Worm (Caenorhabditis elegans) whole organism, L4 larva: ENCODE results near the gene C54D10.13.

Experiments
- F10B5.3 ChIP-seq: sonication (generic microtip); optimal IDR thresholded peaks from 2 replicates; lab custom pipeline; 2016; ENCODE audit warnings: mild to moderate bottlenecking, missing genetic modification characterization, missing compliant biosample characterization
- F49E8.2 ChIP-seq: sonication (generic microtip); optimal IDR thresholded peaks from 2 replicates; lab custom pipeline; 2016; ENCODE audit warnings: missing compliant biosample characterization, mild to moderate bottlenecking, missing genetic modification characterization, borderline replicate concordance
- R02D3.7 ChIP-seq: fragments of 150-350 bp; sonication (generic microtip); optimal IDR thresholded peaks from 3 replicates; lab custom pipeline; 2014; ENCODE audit warnings: missing biosample characterization, missing genetic modification characterization
- T20F7.1 ChIP-seq: fragments of 200-800 bp; sonication (Bioruptor generic); optimal IDR thresholded peaks from 2 replicates; lab custom pipeline; 2018; ENCODE audit warnings: mild to moderate bottlenecking, missing genetic modification characterization, missing compliant biosample characterization
- T26A8.4 ChIP-seq: fragments of 200-800 bp; sonication (Bioruptor generic); IDR thresholded peaks from 2 replicates; pipeline ENCODE4 v1.3.6; 2022; ENCODE audit warnings: missing genetic modification characterization, missing compliant biosample characterization
- Y105C5A.15 ChIP-seq: fragments of 200-800 bp; sonication (Bioruptor generic); IDR thresholded peaks from 2 replicates; pipeline ENCODE4 v1.3.6; 2022; ENCODE audit warnings: missing genetic modification characterization, missing compliant biosample characterization
- Y5F2A.4 ChIP-seq: fragments of 200-800 bp; sonication (Bioruptor generic); optimal IDR thresholded peaks from 2 replicates; lab custom pipeline; 2018; ENCODE audit warnings: mild to moderate bottlenecking, missing genetic modification characterization, missing compliant biosample characterization
- Y75B8A.6 ChIP-seq: fragments of 200-800 bp; sonication (Bioruptor generic); IDR thresholded peaks from 2 replicates; pipeline ENCODE4 v1.3.6; 2022; ENCODE audit warnings: missing genetic modification reagents, missing genetic modification characterization, missing compliant biosample characterization
- ZK337.2 ChIP-seq: fragments of 200-800 bp; sonication (Bioruptor generic); IDR thresholded peaks from 2 replicates; pipeline ENCODE4 v1.3.6; 2022; ENCODE audit warnings: missing genetic modification reagents, missing genetic modification characterization, missing compliant biosample characterization
- aha-1 ChIP-seq: fragments of 150-350 bp; peaks from one replicate; lab custom pipeline; 2014; ENCODE audit warnings: missing biosample characterization, missing genetic modification characterization
- aly-2 ChIP-seq: sonication (generic microtip); optimal IDR thresholded peaks from 2 replicates; lab custom pipeline; 2018; ENCODE audit warnings: missing biosample characterization, missing genetic modification characterization
- ama-1 ChIP-seq: fragments of 150-350 bp; optimal IDR thresholded peaks from 2 replicates; lab custom pipeline; 2014; ENCODE audit warnings: inconsistent platforms, mixed read lengths
- attf-4 ChIP-seq: sonication (generic microtip); optimal IDR thresholded peaks from 3 replicates; lab custom pipeline; 2017; ENCODE audit warnings: missing biosample characterization, missing genetic modification characterization
- ceh-32 ChIP-seq: sonication (generic microtip); optimal IDR thresholded peaks from 2 replicates; lab custom pipeline; 2016; ENCODE audit warnings: mild to moderate bottlenecking, missing genetic modification characterization, missing compliant biosample characterization; ENCODE audit not compliant: poor library complexity
- ces-1 ChIP-seq: fragments of 150-350 bp; sonication (generic microtip); optimal IDR thresholded peaks from 4 replicates; lab custom pipeline; 2014; ENCODE audit warnings: missing biosample characterization, missing genetic modification reagents, missing genetic modification characterization
- ctbp-1 ChIP-seq: fragments of 200-800 bp; sonication (Bioruptor generic); IDR thresholded peaks from 2 replicates; pipeline ENCODE4 v1.3.6; 2022; ENCODE audit warnings: missing genetic modification reagents, missing genetic modification characterization, missing compliant biosample characterization
- duxl-1 ChIP-seq: sonication (generic microtip); optimal IDR thresholded peaks from 2 replicates; lab custom pipeline; 2016; ENCODE audit warnings: mild to moderate bottlenecking, missing genetic modification characterization, moderate library complexity, missing compliant biosample characterization; ENCODE audit not compliant: poor library complexity
- dve-1 ChIP-seq: sonication (generic microtip); optimal IDR thresholded peaks from 2 replicates; lab custom pipeline; 2017; ENCODE audit warnings: antibody characterized with exemption, mild to moderate bottlenecking, missing genetic modification characterization, missing compliant biosample characterization; ENCODE audit not compliant: insufficient read depth
- lin-1 ChIP-seq: fragments of 200-800 bp; sonication (Bioruptor generic); IDR thresholded peaks from 2 replicates; pipeline ENCODE4 v1.3.6; 2022; ENCODE audit warnings: missing genetic modification reagents, missing genetic modification characterization, missing compliant biosample characterization
- lin-13 ChIP-seq: fragments of 150-350 bp; optimal IDR thresholded peaks from 2 replicates; lab custom pipeline; 2014; ENCODE audit warnings: missing biosample characterization, missing genetic modification reagents, missing genetic modification characterization
- madf-5 ChIP-seq, 2 experiments: fragments of 200-800 bp; sonication (Bioruptor generic); IDR thresholded peaks; 2 replicates each; pipeline ENCODE4 v1.3.6; 2022; ENCODE audit warnings: missing compliant biosample characterization in 2 of 2, missing genetic modification characterization in 2 of 2
- mdl-1 ChIP-seq, 2 experiments: fragments of 150-350 bp in 1 of 2; sonication (generic microtip) in 1 of 2; optimal IDR thresholded peaks; 2 replicates each; lab custom pipeline; 2014 to 2017; ENCODE audit warnings: missing biosample characterization in 2 of 2, missing genetic modification characterization in 2 of 2
- mep-1 ChIP-seq: fragments of 150-350 bp; sonication (generic microtip); optimal IDR thresholded peaks from 3 replicates; lab custom pipeline; 2014; ENCODE audit warnings: missing biosample characterization, missing genetic modification characterization
- nhr-111 ChIP-seq: fragments of 200-800 bp; sonication (Bioruptor generic); optimal IDR thresholded peaks from 2 replicates; lab custom pipeline; 2018; ENCODE audit warnings: mild to moderate bottlenecking, missing genetic modification characterization, missing compliant biosample characterization
- nhr-28 ChIP-seq: fragments of 150-350 bp; optimal IDR thresholded peaks from 2 replicates; lab custom pipeline; 2014; ENCODE audit warnings: missing biosample characterization, missing genetic modification characterization
- nhr-41 ChIP-seq: fragments of 200-800 bp; sonication (Bioruptor generic); IDR thresholded peaks from 2 replicates; pipeline ENCODE4 v1.3.6; 2022; ENCODE audit warnings: missing genetic modification reagents, missing genetic modification characterization, missing compliant biosample characterization
- nhr-6 ChIP-seq: fragments of 150-350 bp; optimal IDR thresholded peaks from 2 replicates; lab custom pipeline; 2014; ENCODE audit warnings: missing biosample characterization, missing genetic modification characterization
- nhr-77 ChIP-seq: fragments of 150-350 bp; optimal IDR thresholded peaks from 2 replicates; lab custom pipeline; 2014; ENCODE audit warnings: missing biosample characterization, missing genetic modification characterization
- php-3 ChIP-seq: fragments of 200-800 bp; sonication (Bioruptor generic); IDR thresholded peaks from 2 replicates; pipeline ENCODE4 v1.3.6; 2022; ENCODE audit warnings: missing genetic modification reagents, missing genetic modification characterization, missing compliant biosample characterization
- rbr-2 ChIP-seq: sonication (generic microtip); optimal IDR thresholded peaks from 2 replicates; lab custom pipeline; 2016; ENCODE audit warnings: missing genotype, missing genetic modification characterization, missing compliant biosample characterization
- set-16 ChIP-seq: fragments of 200-800 bp; sonication (Bioruptor generic); IDR thresholded peaks from 2 replicates; pipeline ENCODE4 v1.3.6; 2022; ENCODE audit warnings: missing genetic modification reagents, missing genetic modification characterization, missing compliant biosample characterization
- snpc-4 ChIP-seq: fragments of 150-350 bp; optimal IDR thresholded peaks from 2 replicates; lab custom pipeline; 2014; ENCODE audit warnings: missing biosample characterization, missing genetic modification characterization
- tra-1 ChIP-seq: fragments of 200-800 bp; sonication (Bioruptor generic); IDR thresholded peaks from 2 replicates; pipeline ENCODE4 v1.3.6; 2022; ENCODE audit warnings: missing genetic modification reagents, missing genetic modification characterization, missing compliant biosample characterization
- unc-130 ChIP-seq: sonication (generic microtip); optimal IDR thresholded peaks from 2 replicates; lab custom pipeline; 2016; ENCODE audit warnings: missing genetic modification reagents, missing genetic modification characterization, missing compliant biosample characterization
- unc-62 ChIP-seq, 3 experiments: fragments of 150-350 bp in 1 of 3; sonication (generic microtip); optimal IDR thresholded peaks in 2 of 3; peaks in 1 of 3; 1 replicate in 1 of 3; 2 replicates in 2 of 3; lab custom pipeline; 2014 to 2017; ENCODE audit warnings: missing biosample characterization in 3 of 3, missing genetic modification characterization in 3 of 3, missing genetic modification reagents in 3 of 3, missing genotype in 1 of 3
- zag-1 ChIP-seq: fragments of 150-350 bp; optimal IDR thresholded peaks from 2 replicates; lab custom pipeline; 2014; ENCODE audit warnings: missing biosample characterization, missing genetic modification characterization
- zfp-3 ChIP-seq: fragments of 200-800 bp; sonication (Bioruptor generic); conservative IDR thresholded peaks from 2 replicates; pipeline ENCODE4 v1.3.6; 2022; ENCODE audit warnings: missing genetic modification reagents, missing genetic modification characterization, missing compliant biosample characterization

C54D10.13 gene

ce11 chrV:12433717-12434116 is 1.6 kb upstream of the C54D10.13 start, which contains the start of gene srh-25 (continued):
- TF ChIP-seq ama-1 (lab: Kevin White, UChicago) (no peak), rbr-2 (tag; lab: Kevin White, UChicago) (no peak), attf-4 (tag; lab: Kevin White, UChicago) (no peak), aly-2 (tag; lab: Kevin White, UChicago) (no peak)

ce11 chrV:12433105-12433504 is 1.0 kb upstream of the C54D10.13 start:
- TF ChIP-seq unc-62 (GFP tag; optimal IDR thresholded peaks at IDR 0.05 in 1 of 2; lab: Kevin White, UChicago) (peak in 1 of 2 experiments; percentile 94), unc-62 (tag; optimal IDR thresholded peaks at IDR 0.05; lab: Kevin White, UChicago) (no peak), ceh-32 (tag; lab: Kevin White, UChicago) (no peak), aly-2 (tag; lab: Kevin White, UChicago) (no peak)

DNA sequence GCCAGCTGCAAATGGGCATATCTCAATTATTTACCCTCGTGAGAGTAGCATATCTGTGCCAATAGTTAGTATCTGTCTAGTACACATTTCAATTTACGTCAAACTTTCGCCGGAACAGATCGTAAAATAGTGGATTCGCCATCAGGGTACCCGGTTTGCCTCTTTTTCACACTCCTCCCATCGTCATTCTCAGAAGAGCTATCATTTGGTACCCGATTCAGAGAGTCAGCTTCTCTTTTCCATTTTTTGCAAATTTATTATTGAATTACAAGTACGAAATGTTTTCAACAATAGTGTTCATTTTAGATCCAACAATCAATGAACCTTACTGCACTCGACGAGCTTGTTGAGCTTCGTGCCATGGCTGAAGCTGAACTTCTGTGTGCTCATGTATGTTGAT is 3.0 kb downstream of the C54D10.13 start, which contains the start of gene C54D10.5:
Gene C54D10.5 (plus strand): TSS at position 301 of the 400 bp plus-strand sequence.
- TF ChIP-seq F10B5.3 (tag; lab: Kevin White, UChicago) (no peak), T20F7.1 (GFP tag; lab: Kevin White, UChicago) (no peak), ctbp-1 (no peak), nhr-111 (GFP tag; lab: Kevin White, UChicago) (no peak), ces-1 (no peak), Y105C5A.15 (GFP tag; lab: Robert Waterston, UW) (no peak), ceh-32 (tag; lab: Kevin White, UChicago) (no peak), dve-1 (tag; lab: Kevin White, UChicago) (no peak), tra-1 (GFP tag; lab: Robert Waterston, UW) (no peak), madf-5 (GFP tag; IDR thresholded peaks at IDR 0.05; lab: Robert Waterston, UW) (no peak), Y75B8A.6 (no peak), zfp-3 (GFP tag; lab: Robert Waterston, UW) (no peak), php-3 (GFP tag; lab: Robert Waterston, UW) (no peak), nhr-77 (tag; lab: Kevin White, UChicago) (no peak), mdl-1 (tag; optimal IDR thresholded peaks at IDR 0.05; lab: Kevin White, UChicago) (no peak), F49E8.2 (tag; lab: Kevin White, UChicago) (no peak)

- no peak for TF ChIP-seq mep-1 (tag; lab: Kevin White, UChicago)
- no peak for TF ChIP-seq lin-13 (GFP tag; lab: Kevin White, UChicago)
- no peak for TF ChIP-seq snpc-4 (tag; lab: Kevin White, UChicago)
- no peak for TF ChIP-seq lin-1 (GFP tag; lab: Robert Waterston, UW)
- no peak for TF ChIP-seq unc-130 (GFP tag; lab: Kevin White, UChicago)
- TF ChIP-seq nhr-41 (GFP tag; lab: Robert Waterston, UW), result no peak
These were observed 4.3 kb downstream of the C54D10.13 start for ce11 chrV:12427826-12428225.

- TF ChIP-seq set-16 (no peak), aha-1 (peak; percentile 61)
- TF ChIP-seq, all 104 proteins: peak for 1
These were observed 10.7 kb downstream of the C54D10.13 start for ce11 chrV:12421360-12421759.

DNA sequence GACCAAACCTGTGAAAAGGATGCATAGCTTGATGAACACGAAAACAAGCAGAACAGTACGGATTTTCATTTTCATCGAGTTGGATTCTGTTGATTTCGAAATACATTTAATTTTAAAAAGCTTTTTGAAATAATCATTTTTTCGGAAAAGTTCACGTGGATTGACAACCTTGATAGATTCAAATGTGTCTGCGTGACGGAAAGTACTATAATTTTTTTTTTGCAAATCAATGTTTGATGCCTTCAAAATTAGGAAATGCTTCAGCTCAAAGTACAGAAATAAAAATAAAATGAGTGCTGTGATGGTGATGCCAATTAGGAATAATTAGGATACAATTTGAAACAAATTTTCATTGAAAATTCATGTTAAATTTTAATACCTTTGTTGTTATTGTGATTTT is 11.2 kb downstream of the C54D10.13 start, which contains the start of gene C54D10.4:
Gene C54D10.4 (minus strand): TSS at position 101 of the 400 bp plus-strand sequence.
- TF ChIP-seq duxl-1 (tag; lab: Kevin White, UChicago) (no peak), T26A8.4 (GFP tag; lab: Robert Waterston, UW) (no peak), zag-1 (tag; lab: Kevin White, UChicago) (no peak), Y5F2A.4 (GFP tag; lab: Kevin White, UChicago) (no peak), nhr-28 (tag; lab: Kevin White, UChicago) (no peak), R02D3.7 (no peak), nhr-6 (tag; lab: Kevin White, UChicago) (no peak), ZK337.2 (GFP tag; lab: Robert Waterston, UW) (no peak)
- TF ChIP-seq, all 104 proteins: peak for 0
